Fruit fly (Drosophila melanogaster): ENCODE measurements around the gene dgt4.

Gene dgt4

dm6 chrX:4116834-4117736 is 3.6 kb downstream of the dgt4 start, which contains the start of the genes tyf and Tip60 (continued):
- peak; percentile 30 for TF ChIP-seq CG9727 (GFP tag; optimal IDR thresholded peaks at IDR 0.05)
- TF ChIP-seq pita (GFP tag; optimal IDR thresholded peaks at IDR 0.05) = no peak
- TF ChIP-seq dm (GFP tag; optimal IDR thresholded peaks at IDR 0.05) = peak; percentile 29
- TF ChIP-seq ken (GFP tag; IDR thresholded peaks at IDR 0.05) = no peak
- no peak for TF ChIP-seq dan (GFP tag; IDR thresholded peaks at IDR 0.05)
- no peak for TF ChIP-seq CoRest (tag; optimal IDR thresholded peaks at IDR 0.05)
- TF ChIP-seq sug (tag; optimal IDR thresholded peaks at IDR 0.05) = no peak
- no peak for TF ChIP-seq Lhr (GFP tag; optimal IDR thresholded peaks at IDR 0.05)
- peak; percentile 71 for TF ChIP-seq ato (GFP tag; IDR thresholded peaks at IDR 0.05; ENCODE audit: partially characterized antibody)
- peak; percentile 18; the same call in 1 of the 2 replicates for TF ChIP-seq CG32532 (GFP tag; IDR thresholded peaks at IDR 0.05)
- no peak for TF ChIP-seq eyg (GFP tag; optimal IDR thresholded peaks at IDR 0.05)
- peak; percentile 88 for TF ChIP-seq CG10267 (tag; optimal IDR thresholded peaks at IDR 0.05)
- TF ChIP-seq CG31441 (GFP tag; IDR thresholded peaks at IDR 0.05) = no peak
- no peak for TF ChIP-seq CG7271 (tag; optimal IDR thresholded peaks at IDR 0.05)
- TF ChIP-seq da (GFP tag; optimal IDR thresholded peaks at IDR 0.05) = no peak
- no peak for TF ChIP-seq p53 (GFP tag; optimal IDR thresholded peaks at IDR 0.05)
- TF ChIP-seq CG10431 (GFP tag; optimal IDR thresholded peaks at IDR 0.05) = peak; percentile 4
- no peak for TF ChIP-seq Hr51 (GFP tag; optimal IDR thresholded peaks at IDR 0.05)
- TF ChIP-seq fd3F (GFP tag; optimal IDR thresholded peaks at IDR 0.05) = no peak
- TF ChIP-seq cg (GFP tag; optimal IDR thresholded peaks at IDR 0.05) = peak; percentile 91
- no peak for TF ChIP-seq CG10462 (GFP tag; optimal IDR thresholded peaks at IDR 0.05)
- no peak for TF ChIP-seq hb (GFP tag; IDR thresholded peaks at IDR 0.05; ENCODE audit: partially characterized antibody)
- no peak for TF ChIP-seq CG12744 (GFP tag; optimal IDR thresholded peaks at IDR 0.05)
- TF ChIP-seq Hr39 (optimal IDR thresholded peaks at IDR 0.05) = no peak
- no peak for TF ChIP-seq CG13894 (tag; optimal IDR thresholded peaks at IDR 0.05)
- peak; percentile 40 for TF ChIP-seq HmgD (GFP tag; optimal IDR thresholded peaks at IDR 0.05)
- peak; percentile 78 for TF ChIP-seq sens (GFP tag)
- no peak for TF ChIP-seq CG31388 (GFP tag; optimal IDR thresholded peaks at IDR 0.05)
- TF ChIP-seq CG6791 (GFP tag; IDR thresholded peaks at IDR 0.05; ENCODE audit: partially characterized antibody) = peak; percentile 79
- no peak for TF ChIP-seq CG17385 (GFP tag; optimal IDR thresholded peaks at IDR 0.05)
- TF ChIP-seq Bteb2 (GFP tag; optimal IDR thresholded peaks at IDR 0.05) = no peak
- TF ChIP-seq CG12942 (GFP tag; optimal IDR thresholded peaks at IDR 0.05) = no peak
- no peak for TF ChIP-seq CG10565 (GFP tag; optimal IDR thresholded peaks at IDR 0.05)
- no peak for TF ChIP-seq NK7.1 (GFP tag; optimal IDR thresholded peaks at IDR 0.05)
- TF ChIP-seq Rx (GFP tag; IDR thresholded peaks at IDR 0.05) = no peak
- TF ChIP-seq pros (GFP tag; optimal IDR thresholded peaks at IDR 0.05) = no peak
- TF ChIP-seq CHES-1-like (GFP tag; optimal IDR thresholded peaks at IDR 0.05) = peak; percentile 40
- no peak for TF ChIP-seq Hey (tag; optimal IDR thresholded peaks at IDR 0.05)
- TF ChIP-seq Dfd (GFP tag; optimal IDR thresholded peaks at IDR 0.05) = no peak
- no peak for TF ChIP-seq ssp (GFP tag; IDR thresholded peaks at IDR 0.05)
- no peak for TF ChIP-seq Dip2 (GFP tag; IDR thresholded peaks at IDR 0.05)
- no peak for TF ChIP-seq ara (GFP tag; IDR thresholded peaks at IDR 0.05)
- peak; percentile 11 for TF ChIP-seq lbe (GFP tag; optimal IDR thresholded peaks at IDR 0.05)
- TF ChIP-seq chif (GFP tag; optimal IDR thresholded peaks at IDR 0.05) = peak in 1 of 2 experiments; percentile 1
- TF ChIP-seq CG2199 (GFP tag; IDR thresholded peaks at IDR 0.05) = 0 out of 3 replicates have a peak, but pooled peaks have one; percentile 21
- TF ChIP-seq CG32767 (GFP tag; IDR thresholded peaks at IDR 0.05) = 0 out of 2 replicates have a peak, but pooled peaks have one; percentile 32
- peak; percentile 61 for TF ChIP-seq CG16813 (GFP tag; IDR thresholded peaks at IDR 0.05; ENCODE audit: partially characterized antibody)
- peak; percentile 65 for TF ChIP-seq BEAF-32 (GFP tag; optimal IDR thresholded peaks at IDR 0.05)
- TF ChIP-seq Ssrp (tag; optimal IDR thresholded peaks at IDR 0.05) = no peak

Data from whole organism, embryonic.